Worm (Caenorhabditis elegans): Measurements from ENCODE around the gene arrd-17.

DNA sequence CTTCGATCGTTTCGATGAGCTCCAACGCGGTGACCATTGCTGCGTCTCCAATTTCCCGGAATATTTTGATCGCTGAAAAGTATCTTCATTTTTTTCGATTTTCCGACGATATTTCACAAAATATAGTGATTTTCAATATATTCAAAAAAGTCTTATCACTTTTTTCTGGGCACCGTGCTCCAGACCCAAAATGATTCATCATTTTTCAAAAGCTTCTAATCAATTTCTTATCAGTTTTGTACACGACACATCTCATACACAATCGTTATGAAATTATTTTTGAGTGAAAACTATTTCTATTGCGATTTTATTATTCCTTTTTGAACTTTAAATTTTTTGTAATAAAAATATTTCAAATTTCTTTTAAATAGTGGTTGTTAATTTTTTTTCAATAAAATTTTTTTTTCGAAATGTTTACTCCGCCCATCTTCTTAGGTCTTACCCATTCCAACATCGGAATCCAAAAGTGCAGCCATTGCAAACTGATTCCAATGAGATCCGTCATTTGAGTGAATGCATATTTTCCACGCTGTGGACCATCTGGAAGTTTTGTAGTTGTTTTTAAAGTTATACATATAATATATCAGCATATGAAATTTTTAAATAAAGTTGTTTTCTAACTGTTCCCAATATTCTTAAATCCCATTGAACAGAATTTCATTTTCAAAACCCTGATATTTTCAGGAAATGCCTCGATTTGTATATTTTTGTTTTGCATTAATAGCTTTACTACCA is 48.3 kb upstream of the arrd-17 start, which contains the start of gene sid-2:
- TF ChIP-seq dpl-1 (GFP tag; optimal IDR thresholded peaks at IDR 0.05) (no peak), nhr-11 (tag; optimal IDR thresholded peaks at IDR 0.05) (no peak), aha-1 (tag) (no peak), lir-3 (tag; optimal IDR thresholded peaks at IDR 0.05) (no peak)

Measured in whole organism, L4 larva.